Worm (Caenorhabditis elegans): ENCODE measurements around the gene otpl-2.

DNA sequence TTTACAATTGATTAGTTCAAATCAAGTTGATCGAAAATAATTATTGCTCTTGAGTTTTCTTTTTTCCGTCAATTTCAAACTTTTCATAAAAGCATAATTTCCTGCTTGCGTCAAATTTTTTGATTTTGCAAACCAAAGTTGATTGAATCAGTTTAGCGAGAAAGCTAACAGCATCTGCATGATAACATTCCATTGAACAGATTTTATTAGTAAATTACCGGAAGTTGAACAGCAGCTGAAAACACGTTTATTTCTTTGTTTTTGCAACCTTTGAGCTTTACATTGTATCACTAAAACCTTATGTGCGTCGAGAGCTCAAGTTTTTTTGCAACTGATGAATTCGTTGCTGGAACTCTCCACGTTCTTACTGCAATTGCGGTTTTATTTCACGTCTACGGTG, 26.0 kb upstream of the otpl-2 start, which contains the start of gene srh-169:
- TF ChIP-seq sdc-2 (tag; optimal IDR thresholded peaks at IDR 0.05) (no peak), tbx-7 (tag; optimal IDR thresholded peaks at IDR 0.05) (no peak), ama-1 (optimal IDR thresholded peaks at IDR 0.05) (no peak), ahr-1 (tag; optimal IDR thresholded peaks at IDR 0.05) (no peak), hlh-6 (tag; optimal IDR thresholded peaks at IDR 0.05) (no peak)
